Worm (Caenorhabditis elegans) whole organism, L2 larva: ENCODE data around the gene ints-5.

Source experiments
- dmd-4 ChIP-seq: sonication (generic microtip); optimal IDR thresholded peaks from 2 replicates; lab custom pipeline; 2017; ENCODE audit warnings: missing biosample characterization, missing genetic modification characterization
- mbf-1 ChIP-seq: sonication (generic microtip); optimal IDR thresholded peaks from 2 replicates; lab custom pipeline; 2017; ENCODE audit warnings: missing biosample characterization, missing genetic modification characterization
- nhr-237 ChIP-seq: fragments of 150-350 bp; optimal IDR thresholded peaks from 2 replicates; lab custom pipeline; 2014; ENCODE audit warnings: missing biosample characterization, missing genetic modification characterization
- skn-1 ChIP-seq: sonication (generic microtip); optimal IDR thresholded peaks from 2 replicates; lab custom pipeline; 2017; ENCODE audit warnings: missing biosample characterization, missing genetic modification characterization
- ztf-11 ChIP-seq: sonication (generic microtip); optimal IDR thresholded peaks from 2 replicates; lab custom pipeline; 2017; ENCODE audit warnings: missing biosample characterization, missing genetic modification characterization
- ztf-4 ChIP-seq: fragments of 150-350 bp; optimal IDR thresholded peaks from 2 replicates; lab custom pipeline; 2014; ENCODE audit warnings: missing biosample characterization, missing genetic modification characterization

DNA sequence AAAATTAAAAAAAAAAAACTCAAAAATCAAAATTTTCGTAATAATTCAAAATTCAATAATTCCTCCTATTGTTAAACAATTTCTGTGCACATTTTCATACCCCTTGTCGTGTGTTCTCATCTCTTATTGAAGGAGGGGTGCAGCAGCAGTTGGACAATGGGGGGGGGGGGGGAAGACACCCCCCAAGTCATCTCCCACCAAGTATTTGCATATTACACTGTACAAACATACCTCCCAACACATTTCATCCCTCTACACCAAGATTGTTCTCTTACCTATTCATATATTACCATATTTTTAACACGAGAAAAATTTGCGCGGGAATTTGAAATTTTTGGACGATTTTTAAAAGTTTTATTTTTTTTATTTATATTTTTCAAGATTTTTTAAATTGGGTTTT is 62.5 kb downstream of the ints-5 start:
- TF ChIP-seq mbf-1 (tag; lab: Kevin White, UChicago) (no peak), nhr-237 (tag; lab: Kevin White, UChicago) (no peak), ztf-4 (no peak), dmd-4 (tag; lab: Kevin White, UChicago) (no peak), ztf-11 (no peak), skn-1 (tag; lab: Kevin White, UChicago) (no peak)
